Worm (Caenorhabditis elegans) whole organism, young adult: ENCODE data around the gene C23H5.11.
"Not testable (repeated sequence)": the region's sequence is repeated elsewhere in the genome, so short reads cannot be mapped to it uniquely, and the experiment has no call there.

ENCODE experiments used
- B0336.3 ChIP-seq: fragments of 200-800 bp; sonication (Bioruptor generic); IDR thresholded peaks from 2 replicates; pipeline ENCODE4 v1.3.6; 2022; ENCODE audit warnings: missing genetic modification characterization, missing compliant biosample characterization
- C06A6.2 ChIP-seq: fragments of 200-800 bp; sonication (Bioruptor generic); conservative IDR thresholded peaks from 2 replicates; pipeline ENCODE4 v1.3.6; 2022; ENCODE audit warnings: missing genetic modification characterization, missing compliant biosample characterization
- F33H1.4 ChIP-seq: fragments of 200-800 bp; sonication (Bioruptor generic); IDR thresholded peaks from 2 replicates; pipeline ENCODE4 v1.3.6; 2022; ENCODE audit warnings: missing genetic modification reagents, missing genetic modification characterization, missing compliant biosample characterization
- F52B5.7 ChIP-seq: sonication (generic microtip); optimal IDR thresholded peaks from 2 replicates; lab custom pipeline; 2016; ENCODE audit warnings: mild to moderate bottlenecking, missing genetic modification characterization, missing compliant biosample characterization
- K12H6.12 ChIP-seq: fragments of 200-800 bp; sonication (Bioruptor generic); optimal IDR thresholded peaks from 2 replicates; lab custom pipeline; 2018; ENCODE audit warnings: mild to moderate bottlenecking, missing genetic modification characterization, missing compliant biosample characterization
- ZK185.1 ChIP-seq: sonication (generic microtip); optimal IDR thresholded peaks from 2 replicates; lab custom pipeline; 2016; ENCODE audit warnings: mild to moderate bottlenecking, missing genetic modification characterization, missing compliant biosample characterization; ENCODE audit not compliant: poor library complexity, severe bottlenecking
- attf-3 ChIP-seq: fragments of 200-800 bp; sonication (Bioruptor generic); conservative IDR thresholded peaks from 2 replicates; pipeline ENCODE4 v1.3.6; 2022; ENCODE audit warnings: missing genetic modification reagents, missing genetic modification characterization, missing compliant biosample characterization
- attf-5 ChIP-seq: fragments of 200-800 bp; sonication (Bioruptor generic); optimal IDR thresholded peaks from 2 replicates; lab custom pipeline; 2018; ENCODE audit warnings: mild to moderate bottlenecking, missing genetic modification characterization, missing compliant biosample characterization
- bed-1 ChIP-seq: fragments of 200-800 bp; sonication (Bioruptor generic); IDR thresholded peaks from 2 replicates; pipeline ENCODE4 v1.3.6; 2022; ENCODE audit warnings: missing genetic modification reagents, missing genetic modification characterization, missing compliant biosample characterization
- cebp-1 ChIP-seq, 2 experiments: fragments of 200-800 bp in 1 of 2; sonication (Bioruptor generic) in 1 of 2; sonication (generic microtip) in 1 of 2; IDR thresholded peaks in 1 of 2; optimal IDR thresholded peaks in 1 of 2; 2 replicates each; pipeline versions ENCODE4 v1.3.6 to Lab custom; 2017 to 2022; ENCODE audit warnings: missing compliant biosample characterization in 2 of 2, missing genetic modification characterization in 2 of 2, mild to moderate bottlenecking in 1 of 2, missing genetic modification reagents in 1 of 2, moderate library complexity in 1 of 2
- ceh-27 ChIP-seq: fragments of 200-800 bp; sonication (Bioruptor generic); optimal IDR thresholded peaks from 2 replicates; lab custom pipeline; 2018; ENCODE audit warnings: mild to moderate bottlenecking, missing genetic modification characterization, moderate library complexity, missing compliant biosample characterization
- ceh-40 ChIP-seq: fragments of 200-800 bp; sonication (Bioruptor generic); IDR thresholded peaks from 2 replicates; pipeline ENCODE4 v1.3.6; 2022; ENCODE audit warnings: missing genetic modification characterization, missing compliant biosample characterization
- chd-7 ChIP-seq: sonication (generic microtip); optimal IDR thresholded peaks from 2 replicates; lab custom pipeline; 2016; ENCODE audit warnings: mild to moderate bottlenecking, missing genetic modification characterization, moderate library complexity, missing compliant biosample characterization
- ekl-4 ChIP-seq: fragments of 200-800 bp; sonication (Bioruptor generic); IDR thresholded peaks from 2 replicates; pipeline ENCODE4 v1.3.6; 2022; ENCODE audit warnings: missing genetic modification reagents, missing genetic modification characterization, missing compliant biosample characterization
- him-1 ChIP-seq: sonication (generic microtip); optimal IDR thresholded peaks from 2 replicates; lab custom pipeline; 2016; ENCODE audit warnings: missing genotype, missing genetic modification reagents, missing genetic modification characterization, missing compliant biosample characterization
- hmg-1.2 ChIP-seq: fragments of 200-800 bp; sonication (Bioruptor generic); IDR thresholded peaks from 2 replicates; pipeline ENCODE4 v1.3.6; 2022; ENCODE audit warnings: missing genetic modification reagents, missing genetic modification characterization, missing compliant biosample characterization
- let-526 ChIP-seq: fragments of 200-800 bp; sonication (Bioruptor generic); IDR thresholded peaks from 2 replicates; pipeline ENCODE4 v1.3.6; 2022; ENCODE audit warnings: missing genetic modification reagents, missing genetic modification characterization, missing compliant biosample characterization
- lin-35 ChIP-seq, 3 experiments: fragments of 150-350 bp in 2 of 3; sonication (generic microtip) in 1 of 3; optimal IDR thresholded peaks; 2 replicates each; lab custom pipeline; 2014 to 2018; ENCODE audit warnings: missing biosample characterization in 3 of 3, missing genetic modification characterization in 3 of 3, missing genetic modification reagents in 3 of 3
- lin-40 ChIP-seq: sonication (generic microtip); optimal IDR thresholded peaks from 2 replicates; lab custom pipeline; 2016; ENCODE audit warnings: missing genetic modification characterization, mild to moderate bottlenecking, missing compliant biosample characterization, missing genotype, missing genetic modification reagents
- madf-10 ChIP-seq: sonication (generic microtip); optimal IDR thresholded peaks from 2 replicates; lab custom pipeline; 2016; ENCODE audit warnings: mild to moderate bottlenecking, missing genetic modification characterization, missing compliant biosample characterization
- madf-8 ChIP-seq: fragments of 200-800 bp; sonication (Bioruptor generic); conservative IDR thresholded peaks from 2 replicates; pipeline ENCODE4 v1.3.6; 2022; ENCODE audit warnings: missing genetic modification reagents, missing genetic modification characterization, missing compliant biosample characterization
- mcd-1 ChIP-seq: fragments of 200-800 bp; sonication (Bioruptor generic); IDR thresholded peaks from 2 replicates; pipeline ENCODE4 v1.3.6; 2022; ENCODE audit warnings: missing genetic modification reagents, missing genetic modification characterization, missing compliant biosample characterization
- mel-28 ChIP-seq: sonication (generic microtip); optimal IDR thresholded peaks from 2 replicates; lab custom pipeline; 2016; ENCODE audit warnings: borderline replicate concordance, mild to moderate bottlenecking, missing genetic modification characterization, missing compliant biosample characterization
- mes-4 ChIP-seq: sonication (generic microtip); optimal IDR thresholded peaks from 2 replicates; lab custom pipeline; 2016; ENCODE audit warnings: missing genotype, missing genetic modification characterization, missing compliant biosample characterization
- mxl-1 ChIP-seq: sonication (generic microtip); optimal IDR thresholded peaks from 2 replicates; lab custom pipeline; 2016; ENCODE audit warnings: missing genetic modification characterization, missing compliant biosample characterization
- nfya-2 ChIP-seq: fragments of 200-800 bp; sonication (Bioruptor generic); IDR thresholded peaks from 2 replicates; pipeline ENCODE4 v1.3.6; 2022; ENCODE audit warnings: missing genetic modification reagents, missing genetic modification characterization, missing compliant biosample characterization
- nfyb-1 ChIP-seq: fragments of 200-800 bp; sonication (Bioruptor generic); IDR thresholded peaks from 2 replicates; pipeline ENCODE4 v1.3.6; 2022; ENCODE audit warnings: missing genetic modification reagents, missing genetic modification characterization, missing compliant biosample characterization
- nhr-80 ChIP-seq: sonication (generic microtip); optimal IDR thresholded peaks from 2 replicates; lab custom pipeline; 2016; ENCODE audit warnings: missing genetic modification characterization, missing compliant biosample characterization
- sdz-38 ChIP-seq: sonication (generic microtip); optimal IDR thresholded peaks from 2 replicates; lab custom pipeline; 2016; ENCODE audit warnings: missing genotype, missing genetic modification characterization, missing compliant biosample characterization
- sea-2 ChIP-seq: fragments of 200-800 bp; sonication (Bioruptor generic); IDR thresholded peaks from 2 replicates; pipeline ENCODE4 v1.3.6; 2022; ENCODE audit warnings: missing genetic modification characterization, missing compliant biosample characterization
- somi-1 ChIP-seq: fragments of 200-800 bp; sonication (Bioruptor generic); optimal IDR thresholded peaks from 2 replicates; lab custom pipeline; 2018; ENCODE audit warnings: mild to moderate bottlenecking, missing genetic modification characterization, missing compliant biosample characterization
- tbp1 ChIP-seq: fragments of 200-800 bp; sonication (Bioruptor generic); optimal IDR thresholded peaks from 2 replicates; lab custom pipeline; 2018; ENCODE audit warnings: mild to moderate bottlenecking, missing genetic modification characterization, missing compliant biosample characterization
- tbx-9 ChIP-seq: sonication (generic microtip); optimal IDR thresholded peaks from 2 replicates; lab custom pipeline; 2016; ENCODE audit warnings: borderline replicate concordance, missing genetic modification characterization, inconsistent platforms, missing compliant biosample characterization
- xnd-1 ChIP-seq: sonication (generic microtip); optimal IDR thresholded peaks from 2 replicates; lab custom pipeline; 2016; ENCODE audit warnings: missing genotype, missing genetic modification reagents, missing genetic modification characterization, missing compliant biosample characterization
- zfh-2 ChIP-seq: fragments of 200-800 bp; sonication (Bioruptor generic); conservative IDR thresholded peaks from 2 replicates; pipeline ENCODE4 v1.3.6; 2022; ENCODE audit warnings: missing genetic modification reagents, missing genetic modification characterization, missing compliant biosample characterization
- ztf-25 ChIP-seq: fragments of 200-800 bp; sonication (Bioruptor generic); IDR thresholded peaks from 2 replicates; pipeline ENCODE4 v1.3.6; 2022; ENCODE audit warnings: missing genetic modification reagents, missing genetic modification characterization, missing compliant biosample characterization
- ztf-26 ChIP-seq: sonication (generic microtip); optimal IDR thresholded peaks from 2 replicates; lab custom pipeline; 2017; ENCODE audit warnings: missing genetic modification characterization, missing compliant biosample characterization
- ztf-28 ChIP-seq: fragments of 200-800 bp; sonication (Bioruptor generic); IDR thresholded peaks from 2 replicates; pipeline ENCODE4 v1.3.6; 2022; ENCODE audit warnings: missing genetic modification reagents, missing genetic modification characterization, missing compliant biosample characterization
- ztf-6 ChIP-seq: fragments of 200-800 bp; sonication (Bioruptor generic); IDR thresholded peaks from 2 replicates; pipeline ENCODE4 v1.3.6; 2022; ENCODE audit warnings: missing genetic modification reagents, missing genetic modification characterization, missing compliant biosample characterization

C23H5.11 gene

ce11 chrIV:2057462-2057861 is 42.2 kb downstream of the C23H5.11 start:
- no peak for TF ChIP-seq ztf-25 (GFP tag; lab: Robert Waterston, UW)
- no peak for TF ChIP-seq ceh-40 (GFP tag; lab: Robert Waterston, UW)
- peak; percentile 66; the same call in 1 of the 2 replicates for TF ChIP-seq zfh-2 (GFP tag; lab: Robert Waterston, UW)
- TF ChIP-seq bed-1 (GFP tag; lab: Robert Waterston, UW) = no peak
- no peak for TF ChIP-seq tbp1 (GFP tag; lab: Kevin White, UChicago)
- TF ChIP-seq him-1 = no peak
- no peak for TF ChIP-seq ZK185.1
- TF ChIP-seq attf-3 (GFP tag; lab: Robert Waterston, UW) = no peak
- no peak for TF ChIP-seq K12H6.12 (tag; lab: Kevin White, UChicago)
- no peak for TF ChIP-seq ztf-28 (GFP tag; lab: Robert Waterston, UW)
- no peak for TF ChIP-seq madf-8
- TF ChIP-seq mcd-1 = 0 out of 2 replicates have a peak, but pooled peaks have one; percentile 5
- TF ChIP-seq sdz-38 (tag; lab: Kevin White, UChicago) = no peak

- TF ChIP-seq B0336.3 (no peak), lin-35 (GFP tag; optimal IDR thresholded peaks at IDR 0.05; lab: Kevin White, UChicago) (peak in 1 of 3 experiments; percentile 25), mes-4 (no peak)
Measured at ce11 chrIV:2053591-2053990, 46.1 kb downstream of the C23H5.11 start.

- TF ChIP-seq lin-35 (GFP tag; optimal IDR thresholded peaks at IDR 0.05; lab: Kevin White, UChicago) = peak in 1 of 3 experiments; percentile 34
- no peak for TF ChIP-seq nfya-2
Measured at ce11 chrIV:2052337-2052736, 47.3 kb downstream of the C23H5.11 start.

ce11 chrIV:2051195-2051594 is 48.5 kb downstream of the C23H5.11 start, which contains the start of gene R05C11.4:
TSS of gene R05C11.4 (plus strand) at chrIV:2051495.
- not testable (repeated sequence) for TF ChIP-seq madf-10; F33H1.4 (GFP tag; lab: Robert Waterston, UW); F52B5.7 (tag; lab: Kevin White, UChicago)

- TF ChIP-seq mxl-1 (tag; lab: Kevin White, UChicago) (no peak), ekl-4 (GFP tag; lab: Robert Waterston, UW) (no peak), cebp-1 (GFP tag; IDR thresholded peaks at IDR 0.05; lab: Robert Waterston, UW) (no peak), cebp-1 (tag; optimal IDR thresholded peaks at IDR 0.05; lab: Kevin White, UChicago) (peak; percentile 58), attf-5 (GFP tag; lab: Kevin White, UChicago) (peak; percentile 57), him-1 (no peak), hmg-1.2 (peak; percentile 57; the same call in 1 of the 2 replicates), lin-40 (tag; lab: Kevin White, UChicago) (peak; percentile 76), ceh-27 (peak; percentile 60), chd-7 (tag; lab: Kevin White, UChicago) (peak; percentile 18), let-526 (GFP tag; lab: Robert Waterston, UW) (no peak), ztf-6 (peak; percentile 20; the same call in 1 of the 2 replicates), mcd-1 (peak; percentile 50; the same call in 1 of the 2 replicates), somi-1 (GFP tag; lab: Kevin White, UChicago) (peak; percentile 21), mel-28 (no peak), nhr-80 (tag; lab: Kevin White, UChicago) (no peak), lin-35 (GFP tag; optimal IDR thresholded peaks at IDR 0.05; lab: Kevin White, UChicago) (no peak), C06A6.2 (GFP tag; lab: Robert Waterston, UW) (peak; percentile 51; the same call in 1 of the 2 replicates), sea-2 (GFP tag; lab: Robert Waterston, UW) (no peak), tbx-9 (tag; lab: Kevin White, UChicago) (no peak), K12H6.12 (tag; lab: Kevin White, UChicago) (peak; percentile 83), zfh-2 (GFP tag; lab: Robert Waterston, UW) (peak; percentile 94), ztf-26 (tag; lab: Kevin White, UChicago) (peak; percentile 36), xnd-1 (tag; lab: Kevin White, UChicago) (no peak), nfyb-1 (GFP tag; lab: Robert Waterston, UW) (peak; percentile 50; the same call in 1 of the 2 replicates), madf-10 (peak; percentile 53)
Measured at ce11 chrIV:2048839-2049238, 50.8 kb downstream of the C23H5.11 start.
